Worm (Caenorhabditis elegans) whole organism, L1 larva: ENCODE measurements around the gene far-6.

Experiments
- C16A3.4 ChIP-seq: fragments of 150-350 bp; optimal IDR thresholded peaks from 2 replicates; lab custom pipeline; 2014; ENCODE audit warnings: missing biosample characterization, missing genetic modification characterization
- alr-1 ChIP-seq: fragments of 200-800 bp; sonication (Bioruptor generic); optimal IDR thresholded peaks from 2 replicates; lab custom pipeline; 2018; ENCODE audit warnings: borderline replicate concordance, mild to moderate bottlenecking, missing genetic modification characterization, missing compliant biosample characterization
- blmp-1 ChIP-seq: fragments of 150-350 bp; optimal IDR thresholded peaks from 2 replicates; lab custom pipeline; 2014; ENCODE audit warnings: missing biosample characterization, missing genetic modification characterization
- ceh-63 ChIP-seq: fragments of 200-800 bp; sonication (Bioruptor generic); optimal IDR thresholded peaks from 2 replicates; lab custom pipeline; 2018; ENCODE audit warnings: mild to moderate bottlenecking, missing genetic modification characterization, missing compliant biosample characterization
- ceh-8 ChIP-seq: fragments of 200-800 bp; sonication (Bioruptor generic); optimal IDR thresholded peaks from 2 replicates; lab custom pipeline; 2018; ENCODE audit warnings: mild to moderate bottlenecking, missing genetic modification characterization, moderate library complexity, missing compliant biosample characterization
- ceh-82 ChIP-seq, 3 experiments: fragments of 150-350 bp in 1 of 3; sonication (generic microtip) in 2 of 3; optimal IDR thresholded peaks; 2 replicates each; lab custom pipeline; 2014 to 2017; ENCODE audit warnings: missing biosample characterization in 3 of 3, missing genetic modification characterization in 3 of 3
- dpl-1 ChIP-seq, 3 experiments: fragments of 150-350 bp in 2 of 3; sonication (generic microtip) in 1 of 3; optimal IDR thresholded peaks; 2 replicates each; lab custom pipeline; 2014 to 2017; ENCODE audit warnings: missing biosample characterization in 3 of 3, missing genetic modification characterization in 3 of 3, missing genetic modification reagents in 3 of 3
- efl-1 ChIP-seq, 4 experiments: fragments of 150-350 bp; optimal IDR thresholded peaks in 3 of 4; peaks in 1 of 4; 1 replicate in 1 of 4; 2 replicates in 3 of 4; lab custom pipeline; 2014; ENCODE audit warnings: missing biosample characterization in 2 of 4, missing genetic modification characterization in 2 of 4, missing genetic modification reagents in 2 of 4
- efl-3 ChIP-seq: fragments of 200-800 bp; sonication (Bioruptor generic); optimal IDR thresholded peaks from 2 replicates; lab custom pipeline; 2018; ENCODE audit warnings: mild to moderate bottlenecking, missing genetic modification characterization, missing compliant biosample characterization
- elt-2 ChIP-seq: sonication (generic microtip); optimal IDR thresholded peaks from 2 replicates; lab custom pipeline; 2016; ENCODE audit warnings: missing genetic modification characterization, mild to moderate bottlenecking, inconsistent platforms, missing compliant biosample characterization, missing genetic modification reagents
- fkh-10 ChIP-seq: sonication (generic microtip); optimal IDR thresholded peaks from 2 replicates; lab custom pipeline; 2017; ENCODE audit warnings: missing biosample characterization, missing genetic modification reagents, missing genetic modification characterization
- isw-1 ChIP-seq: fragments of 200-800 bp; sonication (Bioruptor generic); IDR thresholded peaks from 2 replicates; pipeline ENCODE4 v1.3.6; 2022; ENCODE audit warnings: missing genetic modification characterization, missing compliant biosample characterization
- jun-1 ChIP-seq: fragments of 150-350 bp; optimal IDR thresholded peaks from 2 replicates; lab custom pipeline; 2014; ENCODE audit warnings: missing biosample characterization, missing genetic modification reagents, missing genetic modification characterization
- lin-13 ChIP-seq: fragments of 150-350 bp; optimal IDR thresholded peaks from 2 replicates; lab custom pipeline; 2014; ENCODE audit warnings: missing biosample characterization, missing genetic modification reagents, missing genetic modification characterization
- lin-35 ChIP-seq, 2 experiments: fragments of 150-350 bp; optimal IDR thresholded peaks; 2 replicates each; lab custom pipeline; 2014; ENCODE audit warnings: missing biosample characterization in 2 of 2, missing genetic modification characterization in 2 of 2, missing genetic modification reagents in 2 of 2
- lsy-2 ChIP-seq, 2 experiments: fragments of 150-350 bp; optimal IDR thresholded peaks; 2 replicates each; lab custom pipeline; 2014; ENCODE audit warnings: missing biosample characterization in 2 of 2, missing genetic modification characterization in 2 of 2
- mdl-1 ChIP-seq, 2 experiments: fragments of 150-350 bp; optimal IDR thresholded peaks; 2 replicates each; lab custom pipeline; 2014 to 2017; ENCODE audit warnings: missing biosample characterization in 2 of 2, missing genetic modification characterization in 2 of 2, inconsistent platforms in 1 of 2
- mef-2 ChIP-seq: fragments of 150-350 bp; optimal IDR thresholded peaks from 2 replicates; lab custom pipeline; 2014; ENCODE audit warnings: missing biosample characterization, missing genetic modification characterization
- nhr-12 ChIP-seq: sonication (generic microtip); optimal IDR thresholded peaks from 2 replicates; lab custom pipeline; 2017; ENCODE audit warnings: missing biosample characterization, missing genetic modification characterization
- nhr-237 ChIP-seq: fragments of 150-350 bp; optimal IDR thresholded peaks from 2 replicates; lab custom pipeline; 2014; ENCODE audit warnings: missing biosample characterization, missing genetic modification characterization
- nhr-28 ChIP-seq: fragments of 150-350 bp; optimal IDR thresholded peaks from 2 replicates; lab custom pipeline; 2014; ENCODE audit warnings: missing biosample characterization, missing genetic modification characterization
- nhr-47 ChIP-seq: sonication (generic microtip); optimal IDR thresholded peaks from 2 replicates; lab custom pipeline; 2016; ENCODE audit warnings: mild to moderate bottlenecking, missing genetic modification characterization, moderate library complexity, missing compliant biosample characterization
- nhr-77 ChIP-seq: fragments of 150-350 bp; optimal IDR thresholded peaks from 2 replicates; lab custom pipeline; 2014; ENCODE audit warnings: missing biosample characterization, missing genetic modification characterization
- pag-3 ChIP-seq: sonication (generic microtip); optimal IDR thresholded peaks from 2 replicates; lab custom pipeline; 2017; ENCODE audit warnings: missing genetic modification characterization, mild to moderate bottlenecking, missing compliant biosample characterization, antibody characterized with exemption, borderline replicate concordance; ENCODE audit not compliant: insufficient read depth
- pax-3 ChIP-seq: fragments of 200-800 bp; sonication (Bioruptor generic); optimal IDR thresholded peaks from 2 replicates; lab custom pipeline; 2018; ENCODE audit warnings: mild to moderate bottlenecking, missing genetic modification characterization, moderate library complexity, missing compliant biosample characterization
- rnt-1 ChIP-seq: sonication (generic microtip); optimal IDR thresholded peaks from 2 replicates; lab custom pipeline; 2016; ENCODE audit warnings: mild to moderate bottlenecking, missing genetic modification characterization, moderate library complexity, missing compliant biosample characterization
- skn-1 ChIP-seq: fragments of 150-350 bp; optimal IDR thresholded peaks from 2 replicates; lab custom pipeline; 2014; ENCODE audit warnings: missing biosample characterization, missing genetic modification characterization
- snu-23 ChIP-seq: sonication (generic microtip); optimal IDR thresholded peaks from 2 replicates; lab custom pipeline; 2016; ENCODE audit warnings: missing genetic modification characterization, missing compliant biosample characterization
- sup-37 ChIP-seq: fragments of 200-800 bp; sonication (Bioruptor generic); optimal IDR thresholded peaks from 2 replicates; lab custom pipeline; 2018; ENCODE audit warnings: mild to moderate bottlenecking, missing genetic modification characterization, missing compliant biosample characterization
- unc-130 ChIP-seq: fragments of 150-350 bp; optimal IDR thresholded peaks from 2 replicates; lab custom pipeline; 2017; ENCODE audit warnings: missing biosample characterization, missing genetic modification characterization, inconsistent platforms
- unc-86 ChIP-seq: sonication (generic microtip); optimal IDR thresholded peaks from 2 replicates; lab custom pipeline; 2016; ENCODE audit warnings: missing genetic modification characterization, missing compliant biosample characterization
- xbp-1 ChIP-seq: sonication (generic microtip); optimal IDR thresholded peaks from 2 replicates; lab custom pipeline; 2016; ENCODE audit warnings: missing genetic modification characterization, missing compliant biosample characterization
- zag-1 ChIP-seq: fragments of 150-350 bp; optimal IDR thresholded peaks from 2 replicates; lab custom pipeline; 2014; ENCODE audit warnings: missing biosample characterization, missing genetic modification characterization

The far-6 gene

DNA sequence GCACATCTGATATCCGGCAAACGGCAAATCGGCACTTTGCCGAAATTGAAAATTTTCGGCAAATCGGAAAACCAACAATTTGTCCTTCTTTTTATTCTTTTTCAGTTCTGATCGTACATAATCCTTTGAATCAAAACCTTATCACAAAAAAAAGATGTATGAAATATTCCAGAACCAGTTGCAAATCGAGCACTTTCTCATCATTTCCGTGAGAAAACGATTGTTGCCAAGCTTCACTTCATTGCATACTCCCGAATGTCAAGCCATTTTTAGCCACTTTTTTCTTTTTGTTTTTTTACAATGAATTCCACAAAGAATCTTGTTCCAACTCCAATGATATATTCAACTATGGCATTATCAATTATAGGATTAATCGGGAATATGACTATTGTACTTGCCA is 36.7 kb downstream of the far-6 start, which contains the start of gene srsx-25:
Gene srsx-25, plus strand, starts transcription at position 301 of the 400 bp plus-strand sequence.
- no peak for TF ChIP-seq pag-3
- TF ChIP-seq nhr-237 (tag; lab: Kevin White, UChicago), result no peak
- no peak for TF ChIP-seq nhr-12 (tag; lab: Kevin White, UChicago)
- no peak for TF ChIP-seq alr-1 (tag; lab: Kevin White, UChicago)
- TF ChIP-seq fkh-10 (GFP tag; lab: Kevin White, UChicago), result no peak
- no peak for TF ChIP-seq nhr-28
- TF ChIP-seq zag-1 (tag; lab: Kevin White, UChicago), result no peak
- TF ChIP-seq sup-37 (GFP tag; lab: Kevin White, UChicago), result no peak
- no peak for TF ChIP-seq xbp-1 (tag; lab: Kevin White, UChicago)
- TF ChIP-seq mef-2 (tag; lab: Kevin White, UChicago), result no peak
- TF ChIP-seq lin-13 (GFP tag; lab: Kevin White, UChicago), result no peak
- no peak for TF ChIP-seq unc-86 (tag; lab: Kevin White, UChicago)
- no peak for TF ChIP-seq efl-3 (GFP tag; lab: Kevin White, UChicago)
- TF ChIP-seq nhr-77 (tag; lab: Kevin White, UChicago), result no peak

- TF ChIP-seq ceh-8 (GFP tag; lab: Kevin White, UChicago) (no peak), lsy-2 (tag; optimal IDR thresholded peaks at IDR 0.05; lab: Kevin White, UChicago) (peak in 1 of 2 experiments; percentile 19), ceh-63 (GFP tag; lab: Kevin White, UChicago) (no peak), efl-1 (optimal IDR thresholded peaks at IDR 0.05; lab: Kevin White, UChicago) (no peak), efl-1 (GFP tag; optimal IDR thresholded peaks at IDR 0.05 in 1 of 2; lab: Kevin White, UChicago) (peak in 1 of 2 experiments; percentile 87), jun-1 (tag; lab: Kevin White, UChicago) (no peak)
Observed at ce11 chrIV:13369120-13369842, 41.1 kb downstream of the far-6 start, which contains the start of gene agt-1. Gene agt-1 (minus strand): TSS chrIV:13369412.

DNA sequence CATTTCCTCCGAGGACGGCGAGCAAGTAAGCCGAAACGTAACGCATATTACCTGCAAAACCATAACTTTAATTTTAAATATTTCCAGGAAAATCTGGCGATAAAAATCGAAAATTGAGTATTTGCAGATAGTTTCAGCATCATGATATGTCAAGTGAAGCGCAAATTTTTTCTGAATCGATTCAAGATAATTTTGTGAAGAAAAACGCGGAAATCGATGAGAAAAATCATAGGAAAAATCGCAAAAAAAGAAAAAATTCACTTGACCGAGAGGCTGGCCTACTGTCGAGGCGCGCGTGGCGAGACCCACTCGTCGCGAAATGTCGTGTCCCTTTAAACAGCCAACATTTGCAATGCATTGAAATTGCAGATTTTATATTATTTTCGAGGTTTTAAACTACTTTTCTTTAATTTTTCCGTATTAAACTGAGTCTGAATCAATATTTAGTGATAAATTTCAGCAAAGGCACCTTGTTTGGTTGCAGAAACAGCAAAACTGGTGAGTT is 42.1 kb downstream of the far-6 start, which contains the start of the genes rla-2, popl-7 and Y62E10A.24:
Gene rla-2, minus strand, starts transcription at position 51 of the 505 bp plus-strand sequence.
Gene popl-7, plus strand, starts transcription at position 455 of the 505 bp plus-strand sequence.
Gene Y62E10A.24, plus strand, starts transcription at position 476 of the 505 bp plus-strand sequence.
- TF ChIP-seq C16A3.4 (tag; lab: Kevin White, UChicago) (peak; percentile 6), nhr-47 (tag; lab: Kevin White, UChicago) (peak; percentile 8), elt-2 (tag; lab: Kevin White, UChicago) (no peak), pax-3 (no peak), rnt-1 (tag; lab: Kevin White, UChicago) (no peak), isw-1 (GFP tag; lab: Robert Waterston, UW) (no peak), ceh-82 (tag; optimal IDR thresholded peaks at IDR 0.05; lab: Kevin White, UChicago) (peak in 2 of 3 experiments; percentile 10 to 33), unc-130 (tag; lab: Kevin White, UChicago) (peak; percentile 14), mdl-1 (tag; optimal IDR thresholded peaks at IDR 0.05; lab: Kevin White, UChicago) (no peak), snu-23 (GFP tag; lab: Kevin White, UChicago) (peak; percentile 35), efl-1 (optimal IDR thresholded peaks at IDR 0.05; lab: Kevin White, UChicago) (peak; percentile 32 to 50), efl-1 (GFP tag; optimal IDR thresholded peaks at IDR 0.05 in 1 of 2; lab: Kevin White, UChicago) (peak; percentile 41 to 95), lin-35 (GFP tag; optimal IDR thresholded peaks at IDR 0.05; lab: Kevin White, UChicago) (peak; percentile 40 to 71), pag-3 (no peak), sup-37 (GFP tag; lab: Kevin White, UChicago) (no peak), blmp-1 (tag; lab: Kevin White, UChicago) (peak; percentile 28), dpl-1 (GFP tag; optimal IDR thresholded peaks at IDR 0.05; lab: Kevin White, UChicago) (peak; percentile 6 to 39 (median 26)), ceh-8 (GFP tag; lab: Kevin White, UChicago) (no peak), lsy-2 (tag; optimal IDR thresholded peaks at IDR 0.05; lab: Kevin White, UChicago) (peak; percentile 52 to 91), skn-1 (tag; lab: Kevin White, UChicago) (peak; percentile 29)
